Worm (Caenorhabditis elegans): Measurements from ENCODE around the gene fbxc-40.
"Not testable (repeated sequence)": the region's sequence is repeated elsewhere in the genome, so short reads cannot be mapped to it uniquely, and the experiment has no call there.

fbxc-40 gene

ce11 chrII:985703-986102 lies at the start of gene fbxc-40:
Gene fbxc-40 (plus strand): TSS chrII:986003.
- not testable (repeated sequence) for TF ChIP-seq scrt-1 (GFP tag; IDR thresholded peaks at IDR 0.05); ama-1 (optimal IDR thresholded peaks at IDR 0.05); ceh-36 (tag; optimal IDR thresholded peaks at IDR 0.05)

DNA sequence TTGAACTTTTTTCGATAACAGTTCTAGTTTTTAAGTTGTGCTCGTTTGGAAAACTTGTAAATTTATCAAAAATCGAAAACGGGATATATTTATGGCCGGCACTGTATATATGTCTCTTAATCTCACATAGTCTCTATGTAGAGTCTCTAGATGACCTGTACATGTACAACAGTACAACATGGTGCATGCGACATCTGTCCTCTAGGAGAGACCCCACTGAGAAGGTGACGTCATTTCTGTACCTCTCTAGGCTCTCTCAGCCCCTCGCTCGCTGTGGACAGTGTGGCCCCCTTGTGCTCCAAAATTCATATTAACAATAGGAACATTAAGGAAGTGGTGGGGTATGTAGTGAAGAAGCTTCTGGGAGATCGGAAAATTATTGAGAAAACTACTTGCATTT lies 48.5 kb upstream of the fbxc-40 start:
- no peak for TF ChIP-seq ets-7 (tag; optimal IDR thresholded peaks at IDR 0.05)
- TF ChIP-seq sea-1 (GFP tag; conservative IDR thresholded peaks at IDR 0.05): 0 out of 2 replicates have a peak, but pooled peaks have one; percentile 22

- TF ChIP-seq scrt-1 (GFP tag; IDR thresholded peaks at IDR 0.05) (no peak), hmbx-1 (tag; optimal IDR thresholded peaks at IDR 0.05) (no peak), tbx-11 (GFP tag; IDR thresholded peaks at IDR 0.05) (no peak), hnd-1 (tag; optimal IDR thresholded peaks at IDR 0.05) (no peak), flt-1 (GFP tag; IDR thresholded peaks at IDR 0.05) (no peak), sea-1 (GFP tag; conservative IDR thresholded peaks at IDR 0.05) (no peak), tra-4 (tag; optimal IDR thresholded peaks at IDR 0.05) (no peak), ama-1 (optimal IDR thresholded peaks at IDR 0.05) (no peak), aly-1 (tag; optimal IDR thresholded peaks at IDR 0.05) (no peak), F13C5.2 (tag; optimal IDR thresholded peaks at IDR 0.05) (no peak), ceh-36 (tag; optimal IDR thresholded peaks at IDR 0.05) (no peak), hmg-4 (GFP tag; optimal IDR thresholded peaks at IDR 0.05) (no peak), ets-7 (tag; optimal IDR thresholded peaks at IDR 0.05) (no peak), pes-1 (GFP tag; IDR thresholded peaks at IDR 0.05) (no peak), tbx-37 (GFP tag; conservative IDR thresholded peaks at IDR 0.05) (no peak), ceh-13 (GFP tag; optimal IDR thresholded peaks at IDR 0.05) (no peak), B0310.2 (tag; optimal IDR thresholded peaks at IDR 0.05) (no peak)
These were observed 47.3 kb upstream of the fbxc-40 start, which contains the start of gene R07C3.3 for ce11 chrII:938549-938948. Gene R07C3.3 (plus strand): TSS chrII:938849.

DNA sequence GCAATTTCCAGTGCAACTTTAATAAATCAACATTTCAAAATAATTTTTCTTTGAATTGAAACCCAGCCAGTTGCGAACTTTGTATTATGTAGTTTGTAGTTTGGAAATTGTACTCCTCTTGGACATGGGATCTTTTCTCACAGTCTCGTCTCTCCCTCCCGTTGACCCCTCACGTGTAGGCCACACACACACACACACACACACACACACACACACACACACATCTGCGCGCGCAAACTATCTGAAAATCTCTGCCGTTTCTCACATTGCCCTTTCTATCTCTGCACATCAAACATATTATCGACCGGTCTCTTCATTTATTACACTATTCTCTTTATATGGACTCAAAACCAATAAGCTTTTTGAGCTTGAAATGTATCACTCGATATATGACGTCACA lies 45.0 kb upstream of the fbxc-40 start, which contains the start of gene fbxc-36:
Gene fbxc-36 (plus strand): TSS at position 205 of the 400 bp plus-strand sequence.
- TF ChIP-seq hnd-1 (tag; optimal IDR thresholded peaks at IDR 0.05): no peak
- TF ChIP-seq F13C5.2 (tag; optimal IDR thresholded peaks at IDR 0.05): no peak
- TF ChIP-seq tra-4 (tag; optimal IDR thresholded peaks at IDR 0.05): no peak

DNA sequence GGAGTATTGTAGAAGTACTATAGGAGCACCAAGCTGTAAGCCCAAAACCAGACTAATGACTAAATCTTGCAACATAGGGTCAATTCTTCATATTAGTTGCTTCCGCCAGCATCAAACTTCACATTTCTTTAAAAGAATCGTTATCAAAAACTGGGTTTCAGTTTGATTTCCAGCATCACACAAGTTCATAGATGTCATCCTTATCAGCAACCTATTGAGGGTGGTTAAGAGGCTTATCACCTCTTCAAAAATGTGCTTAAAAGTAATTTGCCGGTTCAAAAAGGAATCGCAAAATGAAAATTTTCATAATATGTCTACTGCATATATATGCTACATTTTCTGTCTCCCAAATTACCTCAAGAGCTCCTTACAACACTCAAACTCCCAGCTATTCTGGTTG lies 42.0 kb upstream of the fbxc-40 start, which contains the start of gene clec-43:
Gene clec-43 (plus strand): TSS at position 294 of the 400 bp plus-strand sequence.
- no peak for TF ChIP-seq ceh-36 (tag; optimal IDR thresholded peaks at IDR 0.05)
- no peak for TF ChIP-seq hmg-4 (GFP tag; optimal IDR thresholded peaks at IDR 0.05)
- no peak for TF ChIP-seq pes-1 (GFP tag; IDR thresholded peaks at IDR 0.05)
- TF ChIP-seq B0310.2 (tag; optimal IDR thresholded peaks at IDR 0.05): no peak
- no peak for TF ChIP-seq tra-4 (tag; optimal IDR thresholded peaks at IDR 0.05)
- TF ChIP-seq flt-1 (GFP tag; IDR thresholded peaks at IDR 0.05): no peak
- TF ChIP-seq hnd-1 (tag; optimal IDR thresholded peaks at IDR 0.05): no peak
- no peak for TF ChIP-seq tbx-37 (GFP tag; conservative IDR thresholded peaks at IDR 0.05)
- TF ChIP-seq ets-7 (tag; optimal IDR thresholded peaks at IDR 0.05): no peak
- TF ChIP-seq ceh-13 (GFP tag; optimal IDR thresholded peaks at IDR 0.05): no peak
- no peak for TF ChIP-seq tbx-11 (GFP tag; IDR thresholded peaks at IDR 0.05)
- TF ChIP-seq aly-1 (tag; optimal IDR thresholded peaks at IDR 0.05): no peak
- TF ChIP-seq hmbx-1 (tag; optimal IDR thresholded peaks at IDR 0.05): no peak
- no peak for TF ChIP-seq scrt-1 (GFP tag; IDR thresholded peaks at IDR 0.05)
- TF ChIP-seq F13C5.2 (tag; optimal IDR thresholded peaks at IDR 0.05): no peak
- TF ChIP-seq ama-1 (optimal IDR thresholded peaks at IDR 0.05): no peak
- no peak for TF ChIP-seq sea-1 (GFP tag; conservative IDR thresholded peaks at IDR 0.05)

DNA sequence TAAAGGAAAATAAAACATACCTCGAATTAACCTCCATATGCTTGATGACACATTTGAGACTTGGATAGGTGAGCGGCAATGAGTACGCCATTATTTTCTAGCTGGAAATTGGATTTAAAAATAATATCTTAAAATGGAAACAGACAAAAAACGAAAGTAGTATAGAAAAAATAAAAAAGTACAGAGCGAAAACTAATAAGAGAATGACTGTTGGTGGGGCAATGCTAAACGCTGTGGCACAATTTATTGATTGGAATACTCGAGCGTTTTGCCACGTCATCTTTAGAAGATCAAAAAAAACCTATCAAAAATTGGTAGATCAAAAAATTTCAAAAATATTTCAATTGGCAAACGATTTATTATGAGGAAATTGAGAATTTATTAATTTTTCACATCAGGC lies 37.7 kb upstream of the fbxc-40 start, which contains the start of gene fbxc-32:
Gene fbxc-32 (minus strand): TSS at position 101 of the 400 bp plus-strand sequence.
- TF ChIP-seq pes-1 (GFP tag; IDR thresholded peaks at IDR 0.05): no peak
- TF ChIP-seq flt-1 (GFP tag; IDR thresholded peaks at IDR 0.05): no peak
- no peak for TF ChIP-seq aly-1 (tag; optimal IDR thresholded peaks at IDR 0.05)
- no peak for TF ChIP-seq B0310.2 (tag; optimal IDR thresholded peaks at IDR 0.05)
- TF ChIP-seq ets-7 (tag; optimal IDR thresholded peaks at IDR 0.05): no peak
- TF ChIP-seq F13C5.2 (tag; optimal IDR thresholded peaks at IDR 0.05): no peak
- no peak for TF ChIP-seq ceh-36 (tag; optimal IDR thresholded peaks at IDR 0.05)
- no peak for TF ChIP-seq hmbx-1 (tag; optimal IDR thresholded peaks at IDR 0.05)
- TF ChIP-seq ceh-13 (GFP tag; optimal IDR thresholded peaks at IDR 0.05): no peak
- no peak for TF ChIP-seq hmg-4 (GFP tag; optimal IDR thresholded peaks at IDR 0.05)

ce11 chrII:950374-950773 lies 35.4 kb upstream of the fbxc-40 start:
- TF ChIP-seq aly-1 (tag; optimal IDR thresholded peaks at IDR 0.05): no peak
- no peak for TF ChIP-seq tbx-37 (GFP tag; conservative IDR thresholded peaks at IDR 0.05)
- no peak for TF ChIP-seq tra-4 (tag; optimal IDR thresholded peaks at IDR 0.05)
- TF ChIP-seq hmbx-1 (tag; optimal IDR thresholded peaks at IDR 0.05): no peak
- TF ChIP-seq B0310.2 (tag; optimal IDR thresholded peaks at IDR 0.05): no peak
- TF ChIP-seq hmg-4 (GFP tag; optimal IDR thresholded peaks at IDR 0.05): no peak
- no peak for TF ChIP-seq pes-1 (GFP tag; IDR thresholded peaks at IDR 0.05)
- TF ChIP-seq hnd-1 (tag; optimal IDR thresholded peaks at IDR 0.05): no peak

ce11 chrII:953052-953451 lies 32.8 kb upstream of the fbxc-40 start:
- no peak for TF ChIP-seq aly-1 (tag; optimal IDR thresholded peaks at IDR 0.05)
- no peak for TF ChIP-seq ama-1 (optimal IDR thresholded peaks at IDR 0.05)
- no peak for TF ChIP-seq ceh-13 (GFP tag; optimal IDR thresholded peaks at IDR 0.05)
- no peak for TF ChIP-seq pes-1 (GFP tag; IDR thresholded peaks at IDR 0.05)
- TF ChIP-seq hnd-1 (tag; optimal IDR thresholded peaks at IDR 0.05): no peak
- no peak for TF ChIP-seq ceh-36 (tag; optimal IDR thresholded peaks at IDR 0.05)
- no peak for TF ChIP-seq tbx-37 (GFP tag; conservative IDR thresholded peaks at IDR 0.05)
- TF ChIP-seq flt-1 (GFP tag; IDR thresholded peaks at IDR 0.05): no peak
- TF ChIP-seq tra-4 (tag; optimal IDR thresholded peaks at IDR 0.05): no peak
- no peak for TF ChIP-seq hmbx-1 (tag; optimal IDR thresholded peaks at IDR 0.05)
- no peak for TF ChIP-seq tbx-11 (GFP tag; IDR thresholded peaks at IDR 0.05)
- TF ChIP-seq scrt-1 (GFP tag; IDR thresholded peaks at IDR 0.05): no peak
- no peak for TF ChIP-seq B0310.2 (tag; optimal IDR thresholded peaks at IDR 0.05)
- TF ChIP-seq F13C5.2 (tag; optimal IDR thresholded peaks at IDR 0.05): no peak
- TF ChIP-seq hmg-4 (GFP tag; optimal IDR thresholded peaks at IDR 0.05): no peak
- TF ChIP-seq ets-7 (tag; optimal IDR thresholded peaks at IDR 0.05): no peak
- TF ChIP-seq sea-1 (GFP tag; conservative IDR thresholded peaks at IDR 0.05): no peak

All from whole organism, early embryonic.